Fruit fly (Drosophila melanogaster) whole organism, embryonic: ENCODE measurements around the gene CG5934.

Experiments
- Antp ChIP-seq: fragments of 200-800 bp; sonication (Bioruptor generic); optimal IDR thresholded peaks from 3 replicates; lab custom pipeline; 2016; ENCODE audit warnings: missing biosample characterization, missing genetic modification characterization
- B-H1 ChIP-seq: fragments of 200-800 bp; sonication (Bioruptor generic); IDR thresholded peaks from 3 replicates; pipeline ENCODE4 v1.3.6; 2022; ENCODE audit warnings: missing biosample characterization, missing genetic modification characterization
- CG12071 ChIP-seq: fragments of 200-800 bp; sonication (Bioruptor generic); optimal IDR thresholded peaks from 3 replicates; lab custom pipeline; 2018; ENCODE audit warnings: missing biosample characterization, mild to moderate bottlenecking, missing genetic modification characterization
- CG18262 ChIP-seq: fragments of 200-800 bp; optimal IDR thresholded peaks from 3 replicates; lab custom pipeline; 2019; ENCODE audit warnings: missing biosample characterization, mild to moderate bottlenecking, missing genetic modification characterization, moderate library complexity
- CG30020 ChIP-seq: fragments of 200-800 bp; optimal IDR thresholded peaks from 2 replicates; lab custom pipeline; 2019; ENCODE audit warnings: missing biosample characterization, mild to moderate bottlenecking, missing genetic modification characterization, moderate library complexity
- CG30403 ChIP-seq: fragments of 200-800 bp; sonication (Bioruptor generic); optimal IDR thresholded peaks from 3 replicates; lab custom pipeline; 2016; ENCODE audit warnings: missing biosample characterization, missing genetic modification characterization
- CG3065 ChIP-seq: fragments of 200-800 bp; sonication (Bioruptor generic); optimal IDR thresholded peaks from 2 replicates; lab custom pipeline; 2016; ENCODE audit warnings: missing biosample characterization, missing genetic modification characterization
- CG31224 ChIP-seq: fragments of 200-800 bp; sonication (Bioruptor generic); IDR thresholded peaks from 2 replicates; pipeline ENCODE4 v1.3.6; 2022; ENCODE audit warnings: missing biosample characterization, missing genetic modification characterization
- CG32532 ChIP-seq: fragments of 200-800 bp; sonication (Bioruptor generic); IDR thresholded peaks from 2 replicates; pipeline ENCODE4 v1.3.6; 2022; ENCODE audit warnings: missing biosample characterization, missing genetic modification characterization
- CG32767 ChIP-seq: fragments of 200-800 bp; sonication (Bioruptor generic); IDR thresholded peaks from 2 replicates; pipeline ENCODE4 v1.3.6; 2022; ENCODE audit warnings: missing biosample characterization, missing genetic modification characterization
- CG33557 ChIP-seq: fragments of 200-800 bp; sonication (Bioruptor generic); optimal IDR thresholded peaks from 2 replicates; lab custom pipeline; 2019; ENCODE audit warnings: missing biosample characterization, mild to moderate bottlenecking, missing genetic modification characterization, moderate library complexity
- CG3407 ChIP-seq: fragments of 200-800 bp; sonication (Bioruptor generic); optimal IDR thresholded peaks from 2 replicates; lab custom pipeline; 2018; ENCODE audit warnings: missing biosample characterization, mild to moderate bottlenecking, missing genetic modification characterization
- CG7271 ChIP-seq: fragments of 200-800 bp; sonication (Bioruptor generic); optimal IDR thresholded peaks from 2 replicates; lab custom pipeline; 2018; ENCODE audit warnings: missing biosample characterization, mild to moderate bottlenecking, missing genetic modification characterization, moderate library complexity
- CG9215 ChIP-seq: fragments of 200-800 bp; sonication (Bioruptor generic); IDR thresholded peaks from 2 replicates; pipeline ENCODE4 v1.3.6; 2022; ENCODE audit warnings: missing biosample characterization, missing genetic modification characterization
- Dfd ChIP-seq, 2 experiments: fragments of >200 bp; optimal IDR thresholded peaks; 2 replicates each; lab custom pipeline; 2017; ENCODE audit warnings: missing biosample characterization in 2 of 2, missing genetic modification characterization in 2 of 2
- Drgx ChIP-seq: fragments of 200-800 bp; sonication (Bioruptor generic); IDR thresholded peaks from 2 replicates; pipeline ENCODE4 v1.3.6; 2022; ENCODE audit warnings: missing biosample characterization, missing genetic modification characterization
- E2f1 ChIP-seq: fragments of 200-800 bp; sonication (Bioruptor generic); IDR thresholded peaks from 2 replicates; pipeline ENCODE4 v1.3.6; 2022; ENCODE audit warnings: missing biosample characterization, missing genetic modification characterization
- Elba2 ChIP-seq: fragments of 200-800 bp; sonication (Bioruptor generic); optimal IDR thresholded peaks from 3 replicates; lab custom pipeline; 2016; ENCODE audit warnings: missing biosample characterization, missing genetic modification characterization
- Ets97D ChIP-seq: fragments of 200-800 bp; sonication (Bioruptor generic); optimal IDR thresholded peaks from 3 replicates; lab custom pipeline; 2016; ENCODE audit warnings: missing biosample characterization, missing genetic modification characterization
- Fer2 ChIP-seq: fragments of 200-800 bp; sonication (Bioruptor generic); optimal IDR thresholded peaks from 2 replicates; lab custom pipeline; 2018; ENCODE audit warnings: missing biosample characterization, mild to moderate bottlenecking, missing genetic modification characterization, moderate library complexity
- Mad ChIP-seq: fragments of 200-800 bp; sonication (Bioruptor generic); optimal IDR thresholded peaks from 2 replicates; lab custom pipeline; 2016; ENCODE audit warnings: missing biosample characterization, missing genetic modification characterization
- NC2α ChIP-seq: fragments of 200-800 bp; sonication (Bioruptor generic); optimal IDR thresholded peaks from 2 replicates; lab custom pipeline; 2016; ENCODE audit warnings: missing biosample characterization, missing genetic modification characterization
- NfI ChIP-seq: fragments of 200-800 bp; sonication (Bioruptor generic); optimal IDR thresholded peaks from 3 replicates; lab custom pipeline; 2018; ENCODE audit warnings: missing biosample characterization, mild to moderate bottlenecking, missing genetic modification characterization, moderate library complexity
- Optix ChIP-seq: fragments of 200-800 bp; sonication (Bioruptor generic); IDR thresholded peaks from 3 replicates; pipeline ENCODE4 v1.3.6; 2022; ENCODE audit warnings: missing biosample characterization, missing genetic modification characterization
- Pdp1 ChIP-seq, 2 experiments: fragments of 200-800 bp; sonication (Bioruptor generic); optimal IDR thresholded peaks; 3 replicates each; lab custom pipeline; 2016; ENCODE audit warnings: missing biosample characterization in 2 of 2, missing genetic modification characterization in 2 of 2, mild to moderate bottlenecking in 1 of 2, moderate library complexity in 1 of 2
- Scr ChIP-seq: fragments of 200-800 bp; sonication (Bioruptor generic); IDR thresholded peaks from 2 replicates; pipeline ENCODE4 v1.3.6; 2022; ENCODE audit warnings: missing biosample characterization, missing genetic modification characterization; ENCODE audit not compliant: partially characterized antibody
- Sry-β ChIP-seq: fragments of 200-800 bp; sonication (Bioruptor generic); optimal IDR thresholded peaks from 2 replicates; lab custom pipeline; 2018; ENCODE audit warnings: missing biosample characterization, mild to moderate bottlenecking, missing genetic modification characterization, moderate library complexity
- Ssrp ChIP-seq: fragments of 200-800 bp; sonication (Bioruptor generic); optimal IDR thresholded peaks from 2 replicates; lab custom pipeline; 2018; ENCODE audit warnings: missing biosample characterization, mild to moderate bottlenecking, missing genetic modification characterization, moderate library complexity
- ap ChIP-seq: fragments of 200-800 bp; sonication (Bioruptor generic); IDR thresholded peaks from 2 replicates; pipeline ENCODE4 v1.3.6; 2022; ENCODE audit warnings: missing biosample characterization, missing genetic modification characterization
- bowl ChIP-seq: fragments of 200-800 bp; sonication (Bioruptor generic); IDR thresholded peaks from 2 replicates; pipeline ENCODE4 v1.3.6; 2022; ENCODE audit warnings: missing biosample characterization, missing genetic modification characterization
- bsh ChIP-seq, 2 experiments: fragments of 200-800 bp; sonication (Bioruptor generic); optimal IDR thresholded peaks; 2 replicates each; lab custom pipeline; 2017 to 2018; ENCODE audit warnings: mild to moderate bottlenecking in 2 of 2, missing biosample characterization in 2 of 2, missing genetic modification characterization in 2 of 2, moderate library complexity in 1 of 2
- btn ChIP-seq: fragments of 200-800 bp; sonication (Bioruptor generic); optimal IDR thresholded peaks from 2 replicates; lab custom pipeline; 2016; ENCODE audit warnings: missing biosample characterization, missing genetic modification characterization
- cg ChIP-seq: fragments of 200-800 bp; sonication (Bioruptor generic); optimal IDR thresholded peaks from 3 replicates; lab custom pipeline; 2019; ENCODE audit warnings: missing biosample characterization, mild to moderate bottlenecking, missing genetic modification characterization, moderate library complexity
- ci ChIP-seq: fragments of 200-800 bp; sonication (Bioruptor generic); IDR thresholded peaks from 3 replicates; pipeline ENCODE4 v1.3.6; 2022; ENCODE audit warnings: missing biosample characterization, missing genetic modification characterization
- crp ChIP-seq, 2 experiments: fragments of 200-800 bp; sonication (Bioruptor generic); optimal IDR thresholded peaks; 2 replicates in 1 of 2; 3 replicates in 1 of 2; lab custom pipeline; 2017; ENCODE audit warnings: missing biosample characterization in 2 of 2, missing genetic modification characterization in 2 of 2, mild to moderate bottlenecking in 1 of 2, moderate library complexity in 1 of 2
- fd64A ChIP-seq: fragments of 200-800 bp; sonication (Bioruptor generic); optimal IDR thresholded peaks from 3 replicates; lab custom pipeline; 2018; ENCODE audit warnings: missing biosample characterization, mild to moderate bottlenecking, missing genetic modification characterization
- gt ChIP-seq: fragments of 200-800 bp; sonication (Bioruptor generic); IDR thresholded peaks from 2 replicates; pipeline ENCODE4 v1.3.6; 2022; ENCODE audit warnings: missing biosample characterization, missing genetic modification characterization
- hb ChIP-seq: fragments of 200-800 bp; sonication (Bioruptor generic); IDR thresholded peaks from 3 replicates; pipeline ENCODE4 v1.3.6; 2022; ENCODE audit warnings: missing biosample characterization, missing genetic modification characterization; ENCODE audit not compliant: partially characterized antibody
- hbn ChIP-seq: fragments of 200-800 bp; sonication (Bioruptor generic); IDR thresholded peaks from 2 replicates; pipeline ENCODE4 v1.3.6; 2022; ENCODE audit warnings: missing biosample characterization, missing genetic modification characterization; ENCODE audit not compliant: partially characterized antibody
- kni ChIP-seq: fragments of 200-800 bp; sonication (Bioruptor generic); optimal IDR thresholded peaks from 3 replicates; lab custom pipeline; 2017; ENCODE audit warnings: mild to moderate bottlenecking, missing biosample characterization, missing genetic modification reagents, missing genetic modification characterization
- mam ChIP-seq: fragments of 200-800 bp; sonication (Bioruptor generic); optimal IDR thresholded peaks from 3 replicates; lab custom pipeline; 2016; ENCODE audit warnings: missing biosample characterization, missing genetic modification characterization
- pfk ChIP-seq: fragments of 200-800 bp; sonication (Bioruptor generic); optimal IDR thresholded peaks from 2 replicates; lab custom pipeline; 2018; ENCODE audit warnings: missing biosample characterization, mild to moderate bottlenecking, missing genetic modification characterization, moderate library complexity
- ro ChIP-seq: fragments of 200-800 bp; sonication (Bioruptor generic); IDR thresholded peaks from 2 replicates; pipeline ENCODE4 v1.3.6; 2022; ENCODE audit warnings: missing biosample characterization, missing genetic modification characterization
- shn ChIP-seq: fragments of 200-800 bp; sonication (Bioruptor generic); optimal IDR thresholded peaks from 3 replicates; lab custom pipeline; 2016; ENCODE audit warnings: missing biosample characterization, missing genetic modification characterization
- slp2 ChIP-seq: fragments of 200-800 bp; sonication (Bioruptor generic); optimal IDR thresholded peaks from 2 replicates; lab custom pipeline; 2016; ENCODE audit warnings: missing biosample characterization, missing genetic modification characterization
- tin ChIP-seq: fragments of 200-800 bp; sonication (Bioruptor generic); optimal IDR thresholded peaks from 3 replicates; lab custom pipeline; 2016; ENCODE audit warnings: missing biosample characterization, missing genetic modification characterization
- tna ChIP-seq: fragments of 200-800 bp; sonication (Bioruptor generic); IDR thresholded peaks from 2 replicates; pipeline ENCODE4 v1.3.6; 2022; ENCODE audit warnings: missing biosample characterization, missing genetic modification characterization; ENCODE audit not compliant: partially characterized antibody
- zf30C ChIP-seq: fragments of 200-800 bp; sonication (Bioruptor generic); optimal IDR thresholded peaks from 3 replicates; lab custom pipeline; 2018; ENCODE audit warnings: missing biosample characterization, mild to moderate bottlenecking, missing genetic modification characterization

The CG5934 gene

DNA sequence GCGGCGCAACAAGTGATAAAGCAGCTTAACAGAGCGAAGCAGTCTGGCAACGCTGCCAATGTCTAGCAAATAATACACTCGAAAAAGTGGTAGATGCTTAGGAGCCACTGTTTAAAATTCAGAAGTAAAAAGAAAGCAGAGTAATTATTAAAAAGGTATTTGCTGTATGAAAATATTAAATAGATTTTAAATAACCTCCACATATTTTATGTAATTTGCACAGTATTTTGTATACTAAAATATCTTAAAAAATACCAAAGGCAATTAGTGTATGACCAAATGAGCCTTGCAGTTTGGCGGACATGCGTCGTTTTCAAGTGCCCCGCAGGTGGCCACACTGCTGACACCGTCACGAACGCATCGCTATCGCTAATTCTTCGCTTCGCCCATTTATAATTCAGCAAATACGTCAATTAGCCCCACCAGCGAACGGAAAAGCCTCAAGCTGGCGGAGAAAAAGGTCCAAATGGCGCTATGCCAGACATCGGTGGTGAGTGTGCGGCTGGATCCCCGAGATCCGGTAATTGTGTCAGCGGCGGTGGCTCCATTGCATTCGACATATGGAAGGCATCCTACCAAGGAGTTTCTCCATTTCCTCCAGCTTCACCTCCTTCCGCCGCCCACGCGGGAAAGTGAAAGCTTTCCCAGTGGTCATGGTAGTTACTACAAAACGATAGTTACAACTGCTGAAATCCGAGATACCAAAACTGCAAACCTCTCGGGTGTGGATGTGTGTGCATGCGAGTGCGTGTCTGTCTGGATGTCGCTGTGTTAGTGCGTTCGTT lies 20.2 kb upstream of the CG5934 start, which contains the start of gene pll (continued):
- TF ChIP-seq B-H1: peak; percentile 90
- TF ChIP-seq Fer2: peak; percentile 66
- TF ChIP-seq Dfd (GFP tag; optimal IDR thresholded peaks at IDR 0.05; lab: Kevin White, UChicago): no peak
- peak; percentile 70 for TF ChIP-seq Ssrp
- peak; percentile 11 for TF ChIP-seq CG3407
- peak; percentile 77 for TF ChIP-seq CG32767 (GFP tag; lab: Robert Waterston, UW)
- peak in 1 of 2 experiments; percentile 36 for TF ChIP-seq crp (GFP tag; optimal IDR thresholded peaks at IDR 0.05; lab: Kevin White, UChicago)
- peak; percentile 90 for TF ChIP-seq zf30C
- TF ChIP-seq CG7271 (tag; lab: Kevin White, UChicago): peak; percentile 17
- TF ChIP-seq slp2 (GFP tag; lab: Kevin White, UChicago): peak; percentile 28
- peak; percentile 75 for TF ChIP-seq cg (GFP tag; lab: Kevin White, UChicago)
- TF ChIP-seq Ets97D (GFP tag; lab: Kevin White, UChicago): peak; percentile 84
- no peak for TF ChIP-seq fd64A (GFP tag; lab: Kevin White, UChicago)
- peak; percentile 91 for TF ChIP-seq ci (GFP tag; lab: Robert Waterston, UW)
- peak; percentile 61 for TF ChIP-seq Scr
- TF ChIP-seq tna: no peak
- TF ChIP-seq shn: peak; percentile 63
- peak; percentile 84 for TF ChIP-seq CG31224 (GFP tag; lab: Robert Waterston, UW)
- peak; percentile 79 for TF ChIP-seq tin
- no peak for TF ChIP-seq CG12071 (GFP tag; lab: Kevin White, UChicago)
- TF ChIP-seq ro (GFP tag; lab: Robert Waterston, UW): peak; percentile 59; the same call in 1 of the 2 replicates
- TF ChIP-seq NfI (GFP tag; lab: Kevin White, UChicago): peak; percentile 83
- peak; percentile 2 for TF ChIP-seq btn (GFP tag; lab: Kevin White, UChicago)
- peak; percentile 32 for TF ChIP-seq Antp (GFP tag; lab: Kevin White, UChicago)
- no peak for TF ChIP-seq CG30020
- peak; percentile 85 for TF ChIP-seq CG9215
- TF ChIP-seq gt: no peak
- TF ChIP-seq CG18262 (tag; lab: Kevin White, UChicago): peak; percentile 74
- peak; percentile 49; the same call in 1 of the 2 replicates for TF ChIP-seq bowl (GFP tag; lab: Robert Waterston, UW)
- TF ChIP-seq Pdp1 (GFP tag; optimal IDR thresholded peaks at IDR 0.05; lab: Kevin White, UChicago): peak; percentile 67 to 92
- peak; percentile 93 for TF ChIP-seq CG32532 (GFP tag; lab: Robert Waterston, UW)
- peak; percentile 89 for TF ChIP-seq mam
- peak; percentile 45 for TF ChIP-seq Elba2 (GFP tag; lab: Kevin White, UChicago)
- no peak for TF ChIP-seq pfk (GFP tag; lab: Kevin White, UChicago)
- TF ChIP-seq kni (GFP tag; lab: Kevin White, UChicago): no peak
- TF ChIP-seq hb (GFP tag; lab: Robert Waterston, UW): no peak
- peak; percentile 40 for TF ChIP-seq CG33557 (GFP tag; lab: Kevin White, UChicago)
- TF ChIP-seq bsh (GFP tag; optimal IDR thresholded peaks at IDR 0.05; lab: Kevin White, UChicago): peak in 1 of 2 experiments; percentile 84
- peak; percentile 48 for TF ChIP-seq CG3065
- TF ChIP-seq Sry-β (GFP tag; lab: Kevin White, UChicago): no peak
- TF ChIP-seq ap (GFP tag; lab: Robert Waterston, UW): peak; percentile 58
- TF ChIP-seq CG30403 (GFP tag; lab: Kevin White, UChicago): peak; percentile 86
- no peak for TF ChIP-seq NC2α (GFP tag; lab: Kevin White, UChicago)
- TF ChIP-seq hbn: peak; percentile 44; the same call in 1 of the 2 replicates
- TF ChIP-seq Drgx (GFP tag; lab: Robert Waterston, UW): peak; percentile 90
- TF ChIP-seq E2f1 (GFP tag; lab: Robert Waterston, UW): peak; percentile 90
- peak; percentile 68 for TF ChIP-seq Mad (GFP tag; lab: Kevin White, UChicago)
- TF ChIP-seq Optix: 0 out of 3 replicates have a peak, but pooled peaks have one; percentile 41
